Worm (Caenorhabditis elegans) whole organism, L1 larva: ENCODE data around the gene ugt-52.
A peak's percentile ranks its signal among the peaks of the same experiment; 100 is the strongest.

Experiments used
- C16A3.4 ChIP-seq: fragments of 150-350 bp; optimal IDR thresholded peaks from 2 replicates; lab custom pipeline; 2014; ENCODE audit warnings: missing biosample characterization, missing genetic modification characterization
- F16B12.6 ChIP-seq: fragments of 150-350 bp; optimal IDR thresholded peaks from 2 replicates; lab custom pipeline; 2014; ENCODE audit warnings: missing biosample characterization, missing genetic modification characterization
- alr-1 ChIP-seq: fragments of 200-800 bp; sonication (Bioruptor generic); optimal IDR thresholded peaks from 2 replicates; lab custom pipeline; 2018; ENCODE audit warnings: borderline replicate concordance, mild to moderate bottlenecking, missing genetic modification characterization, missing compliant biosample characterization
- aly-2 ChIP-seq: fragments of 150-350 bp; optimal IDR thresholded peaks from 2 replicates; lab custom pipeline; 2014; ENCODE audit warnings: missing biosample characterization, missing genetic modification characterization
- ama-1 ChIP-seq: fragments of 150-350 bp; optimal IDR thresholded peaks from 2 replicates; lab custom pipeline; 2014
- ceh-63 ChIP-seq: fragments of 200-800 bp; sonication (Bioruptor generic); optimal IDR thresholded peaks from 2 replicates; lab custom pipeline; 2018; ENCODE audit warnings: mild to moderate bottlenecking, missing genetic modification characterization, missing compliant biosample characterization
- ceh-8 ChIP-seq: fragments of 200-800 bp; sonication (Bioruptor generic); optimal IDR thresholded peaks from 2 replicates; lab custom pipeline; 2018; ENCODE audit warnings: mild to moderate bottlenecking, missing genetic modification characterization, moderate library complexity, missing compliant biosample characterization
- ceh-90 ChIP-seq: sonication (generic microtip); optimal IDR thresholded peaks from 2 replicates; lab custom pipeline; 2016; ENCODE audit warnings: missing genetic modification characterization, missing compliant biosample characterization
- ces-1 ChIP-seq: fragments of 150-350 bp; optimal IDR thresholded peaks from 2 replicates; lab custom pipeline; 2014; ENCODE audit warnings: missing biosample characterization, missing genetic modification reagents, missing genetic modification characterization
- efl-1 ChIP-seq, 4 experiments: fragments of 150-350 bp; optimal IDR thresholded peaks in 3 of 4; peaks in 1 of 4; 1 replicate in 1 of 4; 2 replicates in 3 of 4; lab custom pipeline; 2014; ENCODE audit warnings: missing biosample characterization in 2 of 4, missing genetic modification characterization in 2 of 4, missing genetic modification reagents in 2 of 4
- egl-27 ChIP-seq, 2 experiments: fragments of 150-350 bp in 1 of 2; sonication (generic microtip); optimal IDR thresholded peaks; 3 replicates each; lab custom pipeline; 2017 to 2018; ENCODE audit warnings: missing biosample characterization in 2 of 2, missing genetic modification characterization in 2 of 2, missing genetic modification reagents in 2 of 2
- elt-3 ChIP-seq, 6 experiments: fragments of 150-350 bp in 1 of 6; sonication (generic microtip); optimal IDR thresholded peaks; 2 replicates each; lab custom pipeline; 2017 to 2018; ENCODE audit warnings: missing biosample characterization in 6 of 6, missing genetic modification characterization in 6 of 6, inconsistent platforms in 1 of 6
- ets-5 ChIP-seq: fragments of 200-800 bp; sonication (Bioruptor generic); IDR thresholded peaks from 2 replicates; pipeline ENCODE4 v1.3.6; 2022; ENCODE audit warnings: missing genetic modification characterization, missing compliant biosample characterization
- fos-1 ChIP-seq: fragments of 150-350 bp; optimal IDR thresholded peaks from 2 replicates; lab custom pipeline; 2014; ENCODE audit warnings: missing biosample characterization, missing genetic modification characterization
- grh-1 ChIP-seq: fragments of 200-800 bp; sonication (Bioruptor generic); IDR thresholded peaks from 2 replicates; pipeline ENCODE4 v1.3.6; 2022; ENCODE audit warnings: missing genetic modification reagents, missing genetic modification characterization, missing compliant biosample characterization
- hlh-17 ChIP-seq: fragments of 200-800 bp; sonication (Bioruptor generic); optimal IDR thresholded peaks from 2 replicates; lab custom pipeline; 2018; ENCODE audit warnings: missing genetic modification characterization, mild to moderate bottlenecking, missing compliant biosample characterization, moderate library complexity, borderline replicate concordance
- hlh-4 ChIP-seq: sonication (generic microtip); optimal IDR thresholded peaks from 2 replicates; lab custom pipeline; 2016; ENCODE audit warnings: mild to moderate bottlenecking, missing genetic modification characterization, missing compliant biosample characterization
- hpl-2 ChIP-seq: fragments of 150-350 bp; optimal IDR thresholded peaks from 2 replicates; lab custom pipeline; 2014; ENCODE audit warnings: missing biosample characterization, missing genetic modification reagents, missing genetic modification characterization
- isw-1 ChIP-seq: fragments of 200-800 bp; sonication (Bioruptor generic); IDR thresholded peaks from 2 replicates; pipeline ENCODE4 v1.3.6; 2022; ENCODE audit warnings: missing genetic modification characterization, missing compliant biosample characterization
- jun-1 ChIP-seq: fragments of 150-350 bp; optimal IDR thresholded peaks from 2 replicates; lab custom pipeline; 2014; ENCODE audit warnings: missing biosample characterization, missing genetic modification reagents, missing genetic modification characterization
- lin-13 ChIP-seq: fragments of 150-350 bp; optimal IDR thresholded peaks from 2 replicates; lab custom pipeline; 2014; ENCODE audit warnings: missing biosample characterization, missing genetic modification reagents, missing genetic modification characterization
- lin-14 ChIP-seq: fragments of 200-800 bp; sonication (Bioruptor generic); optimal IDR thresholded peaks from 2 replicates; lab custom pipeline; 2018; ENCODE audit warnings: mild to moderate bottlenecking, missing genetic modification characterization, moderate library complexity, missing compliant biosample characterization
- lin-15B ChIP-seq: fragments of 150-350 bp; sonication (generic microtip); optimal IDR thresholded peaks from 3 replicates; lab custom pipeline; 2014; ENCODE audit warnings: missing biosample characterization, missing genetic modification characterization
- lin-35 ChIP-seq, 2 experiments: fragments of 150-350 bp; optimal IDR thresholded peaks; 2 replicates each; lab custom pipeline; 2014; ENCODE audit warnings: missing biosample characterization in 2 of 2, missing genetic modification characterization in 2 of 2, missing genetic modification reagents in 2 of 2
- lin-39 ChIP-seq: fragments of 150-350 bp; optimal IDR thresholded peaks from 2 replicates; lab custom pipeline; 2014; ENCODE audit warnings: missing biosample characterization, missing genetic modification reagents, missing genetic modification characterization
- mab-9 ChIP-seq: fragments of 200-800 bp; sonication (Bioruptor generic); IDR thresholded peaks from 2 replicates; pipeline ENCODE4 v1.3.6; 2022; ENCODE audit warnings: missing genetic modification reagents, missing genetic modification characterization, missing compliant biosample characterization
- nhr-12 ChIP-seq: sonication (generic microtip); optimal IDR thresholded peaks from 2 replicates; lab custom pipeline; 2017; ENCODE audit warnings: missing biosample characterization, missing genetic modification characterization
- nhr-19 ChIP-seq: fragments of 200-800 bp; sonication (Bioruptor generic); conservative IDR thresholded peaks from 2 replicates; pipeline ENCODE4 v1.3.6; 2022; ENCODE audit warnings: missing genetic modification characterization, missing compliant biosample characterization
- nhr-20 ChIP-seq: sonication (generic microtip); optimal IDR thresholded peaks from 2 replicates; lab custom pipeline; 2016; ENCODE audit warnings: mild to moderate bottlenecking, missing genetic modification characterization, missing compliant biosample characterization
- nhr-47 ChIP-seq: sonication (generic microtip); optimal IDR thresholded peaks from 2 replicates; lab custom pipeline; 2016; ENCODE audit warnings: mild to moderate bottlenecking, missing genetic modification characterization, moderate library complexity, missing compliant biosample characterization
- nhr-85 ChIP-seq: sonication (generic microtip); peaks from one replicate; lab custom pipeline; 2016; ENCODE audit warnings: missing genetic modification characterization, inconsistent platforms, missing compliant biosample characterization
- nhr-90 ChIP-seq: sonication (generic microtip); optimal IDR thresholded peaks from 2 replicates; lab custom pipeline; 2016; ENCODE audit warnings: mild to moderate bottlenecking, missing genetic modification characterization, missing compliant biosample characterization; ENCODE audit not compliant: poor library complexity
- pag-3 ChIP-seq: sonication (generic microtip); optimal IDR thresholded peaks from 2 replicates; lab custom pipeline; 2017; ENCODE audit warnings: missing genetic modification characterization, mild to moderate bottlenecking, missing compliant biosample characterization, antibody characterized with exemption, borderline replicate concordance; ENCODE audit not compliant: insufficient read depth
- pax-3 ChIP-seq: fragments of 200-800 bp; sonication (Bioruptor generic); optimal IDR thresholded peaks from 2 replicates; lab custom pipeline; 2018; ENCODE audit warnings: mild to moderate bottlenecking, missing genetic modification characterization, moderate library complexity, missing compliant biosample characterization
- rnt-1 ChIP-seq: sonication (generic microtip); optimal IDR thresholded peaks from 2 replicates; lab custom pipeline; 2016; ENCODE audit warnings: mild to moderate bottlenecking, missing genetic modification characterization, moderate library complexity, missing compliant biosample characterization
- snpc-4 ChIP-seq: fragments of 150-350 bp; optimal IDR thresholded peaks from 2 replicates; lab custom pipeline; 2014; ENCODE audit warnings: missing biosample characterization, missing genetic modification characterization
- sptf-1 ChIP-seq: fragments of 150-350 bp; optimal IDR thresholded peaks from 2 replicates; lab custom pipeline; 2014; ENCODE audit warnings: missing biosample characterization, missing genetic modification characterization
- swsn-7 ChIP-seq: sonication (generic microtip); optimal IDR thresholded peaks from 2 replicates; lab custom pipeline; 2016; ENCODE audit warnings: missing genetic modification characterization, missing compliant biosample characterization
- tbx-2 ChIP-seq: sonication (generic microtip); optimal IDR thresholded peaks from 2 replicates; lab custom pipeline; 2016; ENCODE audit warnings: missing genetic modification characterization, missing compliant biosample characterization
- unc-30 ChIP-seq: sonication (generic microtip); optimal IDR thresholded peaks from 2 replicates; lab custom pipeline; 2017; ENCODE audit warnings: missing biosample characterization, missing genetic modification characterization
- unc-98 ChIP-seq: fragments of 200-800 bp; sonication (Bioruptor generic); IDR thresholded peaks from 2 replicates; pipeline ENCODE4 v1.3.6; 2022; ENCODE audit warnings: missing genetic modification characterization, missing compliant biosample characterization
- xbp-1 ChIP-seq: sonication (generic microtip); optimal IDR thresholded peaks from 2 replicates; lab custom pipeline; 2016; ENCODE audit warnings: missing genetic modification characterization, missing compliant biosample characterization
- ztf-11 ChIP-seq, 2 experiments: sonication (generic microtip); optimal IDR thresholded peaks; 2 replicates each; lab custom pipeline; 2016 to 2017; ENCODE audit warnings: missing genetic modification characterization in 2 of 2, missing biosample characterization in 1 of 2, missing compliant biosample characterization in 1 of 2
- ztf-4 ChIP-seq: fragments of 150-350 bp; optimal IDR thresholded peaks from 2 replicates; lab custom pipeline; 2014; ENCODE audit warnings: missing biosample characterization, missing genetic modification characterization

ugt-52 gene

DNA sequence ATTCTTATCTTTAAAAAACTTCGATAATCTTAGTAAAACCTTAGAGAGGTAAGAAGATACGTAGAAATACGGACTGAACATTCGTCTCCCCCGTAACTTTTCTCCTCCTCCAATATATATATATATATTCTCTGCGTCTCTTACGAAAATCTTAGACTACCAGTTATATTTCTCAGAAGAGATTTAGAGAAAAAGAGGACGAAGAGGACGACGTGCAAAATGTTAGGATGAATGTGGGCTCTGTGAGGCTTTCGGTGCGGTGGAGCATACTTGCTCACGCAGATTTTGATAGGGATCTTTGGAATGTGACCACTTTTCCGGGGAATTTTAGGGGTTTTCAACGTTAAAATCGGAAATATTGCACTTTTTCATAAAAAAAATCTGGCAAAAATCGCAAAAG, 49.8 kb downstream of the ugt-52 start (continued):
- TF ChIP-seq nhr-85 (peak; percentile 49), F16B12.6 (tag; lab: Kevin White, UChicago) (peak; percentile 25), ceh-90 (tag; lab: Kevin White, UChicago) (no peak), nhr-90 (tag; lab: Kevin White, UChicago) (peak; percentile 8), grh-1 (GFP tag; lab: Robert Waterston, UW) (no peak), ets-5 (GFP tag; lab: Robert Waterston, UW) (no peak), hlh-4 (tag; lab: Kevin White, UChicago) (no peak), lin-13 (GFP tag; lab: Kevin White, UChicago) (peak; percentile 48), unc-98 (GFP tag; lab: Robert Waterston, UW) (no peak), lin-14 (GFP tag; lab: Kevin White, UChicago) (no peak), unc-30 (tag; lab: Kevin White, UChicago) (no peak), rnt-1 (tag; lab: Kevin White, UChicago) (no peak), nhr-19 (GFP tag; lab: Robert Waterston, UW) (no peak; the same call in 1 of the 2 replicates), hlh-17 (GFP tag; lab: Kevin White, UChicago) (no peak), ztf-11 (tag; optimal IDR thresholded peaks at IDR 0.05; lab: Kevin White, UChicago) (no peak), alr-1 (tag; lab: Kevin White, UChicago) (no peak), lin-39 (tag; lab: Kevin White, UChicago) (peak; percentile 5), mab-9 (no peak), swsn-7 (tag; lab: Kevin White, UChicago) (peak; percentile 77), nhr-20 (peak; percentile 56), pag-3 (peak; percentile 32), fos-1 (tag; lab: Kevin White, UChicago) (peak; percentile 78), xbp-1 (peak; percentile 59), snpc-4 (tag; lab: Kevin White, UChicago) (peak; percentile 81), elt-3 (tag; optimal IDR thresholded peaks at IDR 0.05; lab: Kevin White, UChicago) (no peak), isw-1 (peak; percentile 60), egl-27 (tag; optimal IDR thresholded peaks at IDR 0.05; lab: Kevin White, UChicago) (no peak), lin-15B (peak; percentile 88), aly-2 (peak; percentile 40), ztf-4 (tag; lab: Kevin White, UChicago) (peak; percentile 51), lin-35 (GFP tag; optimal IDR thresholded peaks at IDR 0.05; lab: Kevin White, UChicago) (peak; percentile 34 to 70), pax-3 (tag; lab: Kevin White, UChicago) (no peak), nhr-47 (tag; lab: Kevin White, UChicago) (peak; percentile 80), tbx-2 (tag; lab: Kevin White, UChicago) (peak; percentile 73), sptf-1 (tag; lab: Kevin White, UChicago) (no peak), efl-1 (optimal IDR thresholded peaks at IDR 0.05; lab: Kevin White, UChicago) (peak; percentile 79 to 81), efl-1 (GFP tag; optimal IDR thresholded peaks at IDR 0.05 in 1 of 2; lab: Kevin White, UChicago) (peak; percentile 74 to 95), ama-1 (lab: Kevin White, UChicago) (peak; percentile 27), nhr-12 (tag; lab: Kevin White, UChicago) (no peak), hpl-2 (GFP tag; lab: Kevin White, UChicago) (no peak), ces-1 (GFP tag; lab: Kevin White, UChicago) (no peak), jun-1 (tag; lab: Kevin White, UChicago) (peak; percentile 9), ceh-63 (GFP tag; lab: Kevin White, UChicago) (no peak), ceh-8 (no peak), C16A3.4 (tag; lab: Kevin White, UChicago) (peak; percentile 72)
